Worm (Caenorhabditis elegans): ENCODE results near the gene T06E8.8.

The T06E8.8 gene

ce11 chrV:10087103-10087502 is 43.6 kb downstream of the T06E8.8 start, which contains the start of gene R04B5.5 (continued):
- TF ChIP-seq fos-1 (tag; optimal IDR thresholded peaks at IDR 0.05) (no peak), vab-15 (tag; optimal IDR thresholded peaks at IDR 0.05) (no peak), xbp-1 (tag; optimal IDR thresholded peaks at IDR 0.05) (no peak), swsn-7 (tag; optimal IDR thresholded peaks at IDR 0.05) (no peak), unc-130 (tag; optimal IDR thresholded peaks at IDR 0.05) (no peak), nhr-71 (tag; optimal IDR thresholded peaks at IDR 0.05) (peak; percentile 72), isw-1 (GFP tag; IDR thresholded peaks at IDR 0.05) (no peak), nhr-20 (tag; optimal IDR thresholded peaks at IDR 0.05) (peak; percentile 71), snu-23 (GFP tag; optimal IDR thresholded peaks at IDR 0.05) (peak; percentile 51), ceh-90 (tag; optimal IDR thresholded peaks at IDR 0.05) (no peak), mep-1 (tag; optimal IDR thresholded peaks at IDR 0.05) (peak; percentile 5)

ce11 chrV:10090461-10090860 is 46.9 kb downstream of the T06E8.8 start, which contains the start of gene R04B5.7:
R04B5.7 (minus strand) TSS chrV:10090561.
- no peak for TF ChIP-seq aha-1 (tag; optimal IDR thresholded peaks at IDR 0.05)
- no peak for TF ChIP-seq ztf-4 (tag; optimal IDR thresholded peaks at IDR 0.05)
- no peak for TF ChIP-seq lin-35 (GFP tag; optimal IDR thresholded peaks at IDR 0.05)
- TF ChIP-seq F16B12.6 (tag; optimal IDR thresholded peaks at IDR 0.05) = no peak
- no peak for TF ChIP-seq snu-23 (GFP tag; optimal IDR thresholded peaks at IDR 0.05)
- TF ChIP-seq jun-1 (tag; optimal IDR thresholded peaks at IDR 0.05) = no peak
- no peak for TF ChIP-seq dpl-1 (GFP tag; optimal IDR thresholded peaks at IDR 0.05)
- TF ChIP-seq nhr-20 (tag; optimal IDR thresholded peaks at IDR 0.05) = no peak
- no peak for TF ChIP-seq zag-1 (tag; optimal IDR thresholded peaks at IDR 0.05)

- TF ChIP-seq egl-13 (tag; optimal IDR thresholded peaks at IDR 0.05) = no peak
Observed at ce11 chrV:10091152-10091551, 47.6 kb downstream of the T06E8.8 start, which contains the start of gene R04B5.11. R04B5.11 (minus strand) TSS chrV:10091252.
